Worm (Caenorhabditis elegans): ENCODE results near the gene rcq-5.
A peak's percentile ranks its signal among the peaks of the same experiment; 100 is the strongest.

rcq-5 gene

DNA sequence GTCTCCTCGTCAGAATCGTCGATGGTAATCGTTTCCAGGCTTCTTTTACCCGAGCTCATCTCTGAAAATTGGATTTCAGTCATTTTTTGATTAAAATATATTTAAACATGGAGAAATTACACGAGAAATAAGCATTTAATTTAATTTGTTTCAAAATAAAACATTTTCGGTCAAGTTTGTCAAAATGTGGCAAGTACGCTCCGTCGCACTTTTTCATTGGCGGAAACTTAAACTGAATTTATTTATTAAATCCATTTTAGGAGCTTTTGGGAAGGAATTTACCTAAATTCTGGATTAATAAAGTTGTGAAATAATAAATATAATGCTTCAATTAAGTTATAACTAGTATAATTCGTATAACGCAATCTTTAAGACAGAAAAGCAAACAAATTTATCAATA is at the start of gene rcq-5:
Gene rcq-5, minus strand, starts transcription at position 83 of the 400 bp plus-strand sequence.
- TF ChIP-seq tra-4 (tag; optimal IDR thresholded peaks at IDR 0.05) (no peak), B0310.2 (tag; optimal IDR thresholded peaks at IDR 0.05) (no peak), ets-7 (tag; optimal IDR thresholded peaks at IDR 0.05) (no peak), hnd-1 (tag; optimal IDR thresholded peaks at IDR 0.05) (no peak), ama-1 (optimal IDR thresholded peaks at IDR 0.05) (no peak), hmg-4 (GFP tag; optimal IDR thresholded peaks at IDR 0.05) (no peak), tbx-11 (GFP tag; IDR thresholded peaks at IDR 0.05) (no peak), ceh-36 (tag; optimal IDR thresholded peaks at IDR 0.05) (no peak), aly-1 (tag; optimal IDR thresholded peaks at IDR 0.05) (no peak)

DNA sequence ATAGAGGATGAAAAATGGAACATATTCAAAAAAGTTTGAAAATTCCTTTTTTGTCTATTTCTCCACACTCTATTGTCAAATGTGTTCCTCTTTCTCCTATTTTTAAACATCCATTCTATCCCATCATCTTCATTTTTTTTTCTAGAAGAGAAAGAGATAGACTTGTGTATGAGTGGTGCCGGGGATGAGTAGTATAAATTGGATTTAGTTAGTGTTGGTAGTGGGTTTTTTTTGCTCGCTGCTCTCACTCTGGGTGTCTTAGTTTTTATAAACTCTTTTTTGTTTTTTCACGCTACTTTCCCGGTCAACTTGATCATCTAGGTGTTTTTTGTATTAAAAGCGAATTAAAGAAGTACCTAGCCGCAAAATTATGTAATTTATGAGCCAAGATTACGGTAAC is 49.5 kb upstream of the rcq-5 start:
- no peak for TF ChIP-seq tra-4 (tag; optimal IDR thresholded peaks at IDR 0.05)

DNA sequence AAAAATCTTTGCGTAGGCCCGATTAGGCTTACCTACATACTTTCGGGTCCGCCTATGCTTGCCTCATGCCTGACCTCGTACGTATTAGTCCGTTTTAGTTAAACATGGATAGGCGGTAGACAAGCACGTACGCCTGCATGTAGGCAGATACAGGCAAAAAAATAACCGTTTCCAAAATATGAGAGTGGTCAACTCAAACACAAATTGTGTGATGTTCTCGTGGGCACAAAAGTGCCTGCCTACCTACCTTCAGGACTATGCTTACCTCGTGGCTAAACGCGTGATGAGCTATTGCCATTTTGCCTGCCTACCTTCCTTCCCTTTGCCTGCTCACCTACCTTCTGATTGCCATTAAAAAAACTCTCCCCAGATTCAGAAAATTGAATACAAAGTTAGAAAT is 48.8 kb upstream of the rcq-5 start:
- TF ChIP-seq tra-4 (tag; optimal IDR thresholded peaks at IDR 0.05) (no peak), scrt-1 (GFP tag; IDR thresholded peaks at IDR 0.05) (no peak), hmg-4 (GFP tag; optimal IDR thresholded peaks at IDR 0.05) (no peak), ceh-36 (tag; optimal IDR thresholded peaks at IDR 0.05) (no peak), ceh-13 (GFP tag; optimal IDR thresholded peaks at IDR 0.05) (no peak), F13C5.2 (tag; optimal IDR thresholded peaks at IDR 0.05) (no peak), aly-1 (tag; optimal IDR thresholded peaks at IDR 0.05) (no peak), ama-1 (optimal IDR thresholded peaks at IDR 0.05) (no peak), hmbx-1 (tag; optimal IDR thresholded peaks at IDR 0.05) (no peak), flt-1 (GFP tag; IDR thresholded peaks at IDR 0.05) (no peak), sea-1 (GFP tag; conservative IDR thresholded peaks at IDR 0.05) (no peak), tbx-37 (GFP tag; conservative IDR thresholded peaks at IDR 0.05) (no peak)

DNA sequence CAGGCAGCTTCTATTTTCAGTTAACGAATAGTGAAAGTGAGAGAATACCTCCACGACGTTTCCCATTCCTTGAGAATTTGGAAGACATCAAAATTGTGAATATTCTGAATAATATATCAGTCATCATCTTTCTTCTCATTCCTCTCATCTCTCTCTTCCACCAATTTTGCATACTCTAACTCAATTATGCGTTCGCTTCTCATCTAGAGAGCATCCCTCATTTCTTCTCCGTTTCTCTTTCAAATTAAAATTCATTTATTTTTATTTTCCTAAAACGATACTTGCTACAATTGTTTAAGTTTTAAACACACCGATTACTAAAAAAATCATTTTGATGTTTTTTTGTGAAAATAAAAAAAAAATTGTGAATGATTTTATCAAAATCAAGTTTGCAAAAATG is 45.4 kb upstream of the rcq-5 start:
- TF ChIP-seq pes-1 (GFP tag; IDR thresholded peaks at IDR 0.05) (no peak), scrt-1 (GFP tag; IDR thresholded peaks at IDR 0.05) (no peak), aly-1 (tag; optimal IDR thresholded peaks at IDR 0.05) (no peak), ceh-36 (tag; optimal IDR thresholded peaks at IDR 0.05) (no peak), flt-1 (GFP tag; IDR thresholded peaks at IDR 0.05) (no peak), sea-1 (GFP tag; conservative IDR thresholded peaks at IDR 0.05) (no peak), ceh-13 (GFP tag; optimal IDR thresholded peaks at IDR 0.05) (no peak), ama-1 (optimal IDR thresholded peaks at IDR 0.05) (no peak), tra-4 (tag; optimal IDR thresholded peaks at IDR 0.05) (no peak)

DNA sequence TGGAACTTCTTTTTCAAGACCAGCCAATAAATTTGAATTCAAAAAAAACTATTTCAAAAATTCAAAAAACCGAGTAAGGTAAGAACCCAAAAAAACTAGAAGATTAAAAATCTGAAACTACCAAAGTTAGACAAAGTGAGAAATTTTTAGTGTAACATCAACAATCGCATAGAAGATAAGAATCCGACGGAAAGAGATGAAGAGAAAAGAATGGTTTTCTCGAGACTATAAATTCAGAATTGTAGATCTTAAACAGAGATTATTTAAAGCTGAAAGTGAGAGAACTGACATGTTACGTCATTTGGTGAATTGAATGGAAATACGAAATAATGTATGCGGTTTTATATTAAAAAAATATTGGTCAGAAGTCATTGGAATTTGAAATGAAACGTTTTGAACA is 44.3 kb upstream of the rcq-5 start:
- TF ChIP-seq tbx-11 (GFP tag; IDR thresholded peaks at IDR 0.05) (no peak), hnd-1 (tag; optimal IDR thresholded peaks at IDR 0.05) (no peak)

DNA sequence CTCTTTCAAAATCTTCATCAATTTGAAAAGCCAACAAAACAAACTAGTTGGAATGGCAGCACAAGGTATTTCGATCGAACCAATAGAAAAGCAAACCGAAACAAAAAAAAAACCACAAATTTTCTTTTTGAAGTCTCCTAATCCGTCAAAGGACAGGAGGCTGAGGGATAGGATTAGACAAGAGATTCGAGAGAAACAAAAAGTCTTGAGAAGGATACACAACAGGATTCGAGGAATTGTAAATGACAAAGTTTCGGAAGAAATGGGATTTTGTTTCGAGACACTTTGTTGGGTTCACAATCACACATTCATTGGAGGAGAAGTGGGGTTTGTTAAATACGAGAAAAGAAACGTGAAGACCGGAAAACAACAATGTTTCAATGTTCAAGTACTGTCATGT is 43.2 kb upstream of the rcq-5 start:
- TF ChIP-seq ceh-36 (tag; optimal IDR thresholded peaks at IDR 0.05) (peak; percentile 7), hnd-1 (tag; optimal IDR thresholded peaks at IDR 0.05) (no peak), B0310.2 (tag; optimal IDR thresholded peaks at IDR 0.05) (no peak)

DNA sequence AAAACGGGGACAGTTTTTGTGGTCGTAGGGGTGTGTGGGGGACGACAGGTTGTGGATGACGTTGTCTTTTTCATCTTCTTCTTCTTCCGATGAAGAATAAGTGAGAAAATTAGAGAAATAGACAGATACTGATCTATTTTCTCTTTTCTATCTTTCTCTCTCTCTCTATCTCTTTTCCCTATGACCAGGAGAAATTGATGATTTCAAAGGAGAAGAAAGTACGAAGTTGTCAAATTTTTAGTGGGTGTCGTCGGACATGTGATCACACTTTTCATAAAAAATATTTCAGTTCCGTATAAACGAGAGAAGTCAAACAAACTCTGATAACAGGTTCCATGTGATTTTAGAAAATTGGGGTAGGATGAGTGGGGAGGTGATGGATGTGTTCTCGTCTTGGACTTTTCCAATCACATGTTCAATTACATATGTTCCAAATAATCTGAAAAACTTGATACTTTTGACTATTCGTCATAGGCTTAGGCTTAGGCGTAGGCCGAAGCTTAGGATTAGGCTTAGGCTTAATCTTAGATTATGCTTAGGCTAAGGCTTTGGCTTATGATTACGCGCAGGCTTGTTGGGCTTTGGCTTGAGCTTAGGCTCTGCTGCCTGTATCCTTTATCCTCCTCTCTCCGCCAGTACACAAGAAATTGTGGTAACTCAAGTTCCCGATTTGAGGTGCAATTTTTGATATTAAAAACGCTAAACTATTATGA is 42.3 kb upstream of the rcq-5 start:
- TF ChIP-seq hnd-1 (tag; optimal IDR thresholded peaks at IDR 0.05) (no peak), ceh-36 (tag; optimal IDR thresholded peaks at IDR 0.05) (peak; percentile 64)

DNA sequence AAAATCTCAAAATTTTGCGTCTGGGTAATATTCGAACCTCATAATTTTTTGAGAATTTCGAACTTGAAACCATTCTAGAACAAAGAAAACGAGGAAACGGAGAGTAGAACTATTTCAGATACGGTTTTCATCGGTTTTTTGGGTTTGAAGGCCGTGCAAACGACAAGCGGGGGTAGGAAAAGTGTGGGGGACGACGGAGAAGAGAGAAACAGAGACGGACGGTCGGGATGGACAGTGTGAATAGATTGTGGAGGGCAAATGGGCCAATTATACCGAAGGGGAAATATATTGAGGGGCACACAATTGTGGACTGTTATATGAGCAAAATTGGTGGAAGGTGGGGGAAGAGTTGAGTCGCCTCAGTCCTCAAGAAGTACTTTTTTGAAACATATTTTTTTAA is 41.0 kb upstream of the rcq-5 start:
- TF ChIP-seq ceh-13 (GFP tag; optimal IDR thresholded peaks at IDR 0.05) (no peak), tbx-37 (GFP tag; conservative IDR thresholded peaks at IDR 0.05) (no peak), aly-1 (tag; optimal IDR thresholded peaks at IDR 0.05) (peak; percentile 26)

DNA sequence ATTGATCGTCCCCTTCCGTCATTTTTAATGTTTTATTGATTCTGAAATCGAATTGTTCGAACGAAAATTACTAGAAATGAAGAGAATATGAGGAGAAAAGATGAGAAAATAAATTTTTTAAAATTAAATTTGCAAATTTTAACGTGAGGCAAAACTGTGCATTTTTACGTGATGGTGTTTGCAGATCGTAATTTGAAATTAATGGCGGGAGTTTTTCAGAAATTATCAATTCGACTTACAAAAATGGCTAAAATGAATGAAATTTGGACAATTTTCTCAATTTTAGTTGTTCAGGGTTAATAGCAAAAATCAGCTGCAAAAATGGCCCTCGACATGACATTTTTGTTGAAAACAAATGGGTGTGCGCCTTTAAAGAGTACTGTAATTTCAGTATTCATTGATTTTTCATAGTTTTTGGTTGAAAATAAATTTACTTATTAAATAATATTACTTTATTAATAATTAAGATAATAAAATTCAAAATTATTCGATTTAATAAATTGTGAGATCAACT is 40.4 kb upstream of the rcq-5 start, which contains the start of gene rei-1:
Gene rei-1, minus strand, starts transcription at position 84 of the 514 bp plus-strand sequence.
- TF ChIP-seq aly-1 (tag; optimal IDR thresholded peaks at IDR 0.05) (no peak), hnd-1 (tag; optimal IDR thresholded peaks at IDR 0.05) (no peak), hmbx-1 (tag; optimal IDR thresholded peaks at IDR 0.05) (no peak)

DNA sequence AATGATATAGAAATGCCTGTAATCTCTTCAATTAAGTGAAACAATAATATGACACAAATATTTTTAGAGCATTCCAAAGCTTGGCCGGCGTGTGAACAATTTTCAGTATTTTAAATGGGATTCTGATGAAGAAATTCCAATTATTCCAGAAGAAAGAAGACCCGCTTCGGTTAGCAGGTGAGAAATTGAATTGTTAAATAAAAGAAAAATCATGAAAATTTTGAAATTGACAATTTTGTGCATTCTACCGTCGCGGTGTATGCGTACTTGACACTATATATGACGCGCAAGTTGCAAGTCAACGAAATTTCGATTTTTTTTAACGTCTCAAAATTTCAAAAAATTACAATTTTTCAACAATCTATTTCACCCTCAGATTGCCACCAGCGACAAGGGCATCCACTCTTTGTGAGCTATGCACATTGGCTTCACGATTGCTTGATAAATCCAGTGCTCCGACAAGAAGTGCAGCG is 38.6 kb upstream of the rcq-5 start:
- no peak for TF ChIP-seq ceh-13 (GFP tag; optimal IDR thresholded peaks at IDR 0.05)

All from whole organism, early embryonic.